Fruit fly (Drosophila melanogaster): ENCODE measurements around the gene CG8065.

Gene CG8065

DNA sequence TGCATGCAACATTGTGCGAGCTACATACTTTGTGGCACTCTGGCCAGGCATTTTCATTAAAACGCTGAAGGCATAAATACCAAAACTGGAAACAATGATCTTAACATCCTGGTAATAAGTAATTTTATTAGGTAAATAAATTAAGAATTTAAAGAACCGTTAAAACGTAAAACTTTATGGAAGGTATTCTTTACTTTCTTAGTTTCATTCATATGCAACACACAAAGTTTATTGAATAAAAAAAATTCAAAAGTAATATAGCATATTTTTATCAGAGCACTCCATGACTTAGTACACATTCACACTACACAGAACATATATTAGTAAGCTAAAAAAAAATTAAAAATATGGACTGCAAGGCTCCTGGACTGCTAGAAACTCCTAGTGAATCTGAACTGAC, at the start of gene CG8065:
Gene CG8065, plus strand, starts transcription at position 301 of the 400 bp plus-strand sequence.
- TF ChIP-seq Sin3A (optimal IDR thresholded peaks at IDR 0.05) (no peak), Myc (optimal IDR thresholded peaks at IDR 0.05) (no peak), ttk (optimal IDR thresholded peaks at IDR 0.05) (no peak), insv (optimal IDR thresholded peaks at IDR 0.05) (no peak), psq (optimal IDR thresholded peaks at IDR 0.05) (no peak), h (optimal IDR thresholded peaks at IDR 0.05) (no peak)

DNA sequence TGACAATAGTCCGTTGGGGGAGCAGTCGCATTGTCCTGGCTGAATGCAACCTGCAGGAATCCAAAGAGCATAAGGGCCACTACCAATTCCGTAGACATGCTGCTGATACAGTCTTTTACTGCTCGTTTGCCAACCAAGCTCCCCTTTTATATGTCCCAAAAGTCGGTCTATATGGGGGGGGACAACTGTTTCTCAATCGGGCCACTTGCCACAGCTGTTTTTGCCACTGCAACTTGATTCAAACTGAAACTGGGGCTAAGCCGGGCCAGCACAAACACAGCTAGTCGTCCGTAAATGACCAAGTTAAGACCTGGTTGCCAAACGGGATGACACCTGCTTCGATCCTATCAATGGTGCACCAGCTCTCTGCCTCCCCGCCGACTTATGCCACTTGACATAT, 48.5 kb upstream of the CG8065 start, which contains the start of gene CG6628:
Gene CG6628, minus strand, starts transcription at position 101 of the 400 bp plus-strand sequence.
- no peak for TF ChIP-seq psq (optimal IDR thresholded peaks at IDR 0.05)
- no peak for TF ChIP-seq h (optimal IDR thresholded peaks at IDR 0.05)
- no peak for TF ChIP-seq ttk (optimal IDR thresholded peaks at IDR 0.05)
- no peak for TF ChIP-seq insv (optimal IDR thresholded peaks at IDR 0.05)
- no peak for TF ChIP-seq Sin3A (optimal IDR thresholded peaks at IDR 0.05)
- TF ChIP-seq Myc (optimal IDR thresholded peaks at IDR 0.05), result no peak

DNA sequence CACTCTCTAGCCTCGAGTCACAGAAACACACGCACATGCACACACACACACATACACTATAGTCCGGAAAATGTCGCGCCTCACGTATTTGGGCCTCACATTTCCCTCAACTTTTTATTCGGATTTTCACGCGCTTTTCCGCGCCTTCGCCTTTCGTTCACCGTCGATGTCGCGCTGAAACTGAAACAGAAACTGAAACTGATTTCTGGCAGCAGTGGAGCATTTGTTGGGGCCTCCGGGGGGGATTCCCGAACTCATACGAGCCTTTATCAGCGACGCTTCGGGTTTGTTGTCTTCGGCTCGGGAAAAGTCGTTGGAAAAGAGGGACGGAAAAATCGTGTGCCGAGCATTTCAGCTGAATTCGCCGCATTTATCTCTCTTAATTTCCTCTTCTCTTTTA, 29.5 kb upstream of the CG8065 start, which contains the start of gene dpr10:
Gene dpr10, minus strand, starts transcription at position 185 of the 400 bp plus-strand sequence.
- TF ChIP-seq insv (optimal IDR thresholded peaks at IDR 0.05) (no peak), psq (optimal IDR thresholded peaks at IDR 0.05) (no peak), ttk (optimal IDR thresholded peaks at IDR 0.05) (no peak), Sin3A (optimal IDR thresholded peaks at IDR 0.05) (no peak), Myc (optimal IDR thresholded peaks at IDR 0.05) (no peak), h (optimal IDR thresholded peaks at IDR 0.05) (no peak)

DNA sequence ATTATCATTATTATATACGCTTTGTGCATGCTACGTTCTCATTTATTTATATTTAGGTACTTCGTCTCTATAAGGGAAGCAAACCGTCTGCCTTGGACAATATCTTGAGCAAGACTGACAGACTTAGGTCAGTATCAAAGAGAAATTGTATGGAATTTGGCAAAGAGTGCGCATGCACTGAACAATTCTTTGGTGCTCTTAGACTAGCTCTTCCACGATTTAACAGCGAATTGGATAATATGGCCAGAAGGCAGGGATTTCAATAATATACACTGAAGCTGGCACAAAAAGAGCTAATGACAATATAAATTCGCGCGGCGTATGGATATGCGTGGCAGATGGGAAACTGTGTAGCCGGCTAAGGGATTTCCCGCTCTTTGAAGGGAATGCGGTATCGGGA, 28.6 kb upstream of the CG8065 start:
- TF ChIP-seq Myc (optimal IDR thresholded peaks at IDR 0.05) (no peak), h (optimal IDR thresholded peaks at IDR 0.05) (no peak), Sin3A (optimal IDR thresholded peaks at IDR 0.05) (no peak), insv (optimal IDR thresholded peaks at IDR 0.05) (no peak), psq (optimal IDR thresholded peaks at IDR 0.05) (no peak), ttk (optimal IDR thresholded peaks at IDR 0.05) (no peak)

DNA sequence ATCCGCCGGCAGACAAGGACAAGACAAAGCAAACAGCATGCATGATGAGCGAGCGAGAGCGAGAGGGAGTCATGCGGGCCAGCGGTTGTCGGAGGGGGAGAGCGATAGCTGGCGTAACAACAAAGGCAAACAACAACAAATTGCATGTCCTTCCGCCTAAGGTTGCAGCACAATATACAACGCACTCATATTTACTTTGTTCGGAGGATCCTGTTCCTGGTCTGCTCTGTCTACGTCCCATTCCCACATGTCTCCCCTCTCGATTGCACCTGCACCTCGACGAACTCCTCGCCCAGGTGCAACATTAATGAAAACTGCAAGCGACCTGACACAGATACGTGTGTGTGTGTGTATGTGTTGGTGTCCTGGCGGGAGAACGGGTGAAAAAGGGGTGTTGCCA, 26.3 kb upstream of the CG8065 start:
- TF ChIP-seq Sin3A (optimal IDR thresholded peaks at IDR 0.05), result no peak
- TF ChIP-seq insv (optimal IDR thresholded peaks at IDR 0.05), result no peak
- TF ChIP-seq psq (optimal IDR thresholded peaks at IDR 0.05), result no peak
- no peak for TF ChIP-seq h (optimal IDR thresholded peaks at IDR 0.05)
- TF ChIP-seq ttk (optimal IDR thresholded peaks at IDR 0.05), result no peak
- no peak for TF ChIP-seq Myc (optimal IDR thresholded peaks at IDR 0.05)

DNA sequence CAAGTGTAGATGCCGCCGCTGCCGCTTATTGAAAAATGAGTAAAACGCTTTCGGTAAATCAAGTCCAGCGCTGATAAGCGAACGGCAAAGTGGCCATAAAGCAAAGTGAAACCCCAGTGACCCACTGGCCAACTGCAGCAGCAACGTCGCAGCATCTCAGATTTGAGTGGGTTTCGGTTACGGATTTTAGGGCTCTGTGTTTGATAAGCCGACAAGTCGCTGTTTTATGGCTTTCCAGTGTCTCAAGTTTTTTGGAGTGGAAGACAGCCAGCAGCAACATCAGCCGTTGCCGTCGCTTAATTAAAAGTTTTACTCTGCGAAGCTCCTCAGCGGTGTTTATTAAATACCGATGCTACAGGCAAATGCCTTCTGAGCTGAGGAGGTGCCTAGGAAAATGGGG, 18.1 kb upstream of the CG8065 start:
- no peak for TF ChIP-seq Sin3A (optimal IDR thresholded peaks at IDR 0.05)
- TF ChIP-seq Myc (optimal IDR thresholded peaks at IDR 0.05), result no peak
- no peak for TF ChIP-seq ttk (optimal IDR thresholded peaks at IDR 0.05)
- no peak for TF ChIP-seq psq (optimal IDR thresholded peaks at IDR 0.05)
- TF ChIP-seq h (optimal IDR thresholded peaks at IDR 0.05), result no peak
- TF ChIP-seq insv (optimal IDR thresholded peaks at IDR 0.05), result no peak

DNA sequence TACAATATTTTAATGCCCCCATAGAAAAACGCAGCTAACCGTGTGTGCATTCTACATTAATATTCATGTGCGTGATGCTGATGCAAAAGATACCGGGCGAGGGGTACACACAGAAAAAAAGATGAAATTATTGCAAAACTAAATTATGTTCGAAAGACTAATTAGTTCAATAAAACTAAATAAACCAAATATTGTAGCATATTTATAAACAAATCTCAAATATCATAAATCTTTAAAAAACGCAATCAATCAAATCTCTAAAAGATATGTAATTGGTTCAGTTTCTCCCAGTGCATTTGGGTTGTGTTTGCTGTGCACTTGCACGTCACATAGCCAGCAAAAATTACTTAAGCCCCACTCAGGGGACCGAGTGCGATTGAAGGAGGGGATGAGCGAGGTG, 16.9 kb upstream of the CG8065 start:
- TF ChIP-seq ttk (optimal IDR thresholded peaks at IDR 0.05), result no peak
- TF ChIP-seq psq (optimal IDR thresholded peaks at IDR 0.05), result no peak
- no peak for TF ChIP-seq insv (optimal IDR thresholded peaks at IDR 0.05)
- no peak for TF ChIP-seq Sin3A (optimal IDR thresholded peaks at IDR 0.05)
- TF ChIP-seq h (optimal IDR thresholded peaks at IDR 0.05), result no peak
- no peak for TF ChIP-seq Myc (optimal IDR thresholded peaks at IDR 0.05)

DNA sequence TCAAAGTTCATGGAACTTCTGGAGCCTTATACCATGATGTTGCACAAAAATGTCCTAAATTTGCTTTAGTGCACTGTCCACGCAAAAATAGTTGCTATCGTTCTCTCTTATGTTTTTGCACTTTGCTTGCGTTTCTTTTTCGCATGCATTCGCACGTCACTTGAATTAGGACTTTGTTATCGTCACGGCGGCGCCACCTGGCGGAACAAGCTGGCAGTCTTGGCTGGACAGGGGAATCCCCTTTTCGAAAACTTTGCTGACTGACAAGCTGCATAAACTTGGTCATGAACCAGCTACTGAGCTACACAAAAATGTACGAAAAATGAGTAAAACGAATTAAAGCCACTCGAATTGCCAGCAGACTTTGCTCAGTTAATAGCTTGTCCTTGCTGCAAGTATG, 15.8 kb upstream of the CG8065 start:
- TF ChIP-seq ttk (optimal IDR thresholded peaks at IDR 0.05), result no peak
- TF ChIP-seq h (optimal IDR thresholded peaks at IDR 0.05), result no peak
- no peak for TF ChIP-seq Sin3A (optimal IDR thresholded peaks at IDR 0.05)
- no peak for TF ChIP-seq insv (optimal IDR thresholded peaks at IDR 0.05)
- TF ChIP-seq psq (optimal IDR thresholded peaks at IDR 0.05), result no peak
- no peak for TF ChIP-seq Myc (optimal IDR thresholded peaks at IDR 0.05)

DNA sequence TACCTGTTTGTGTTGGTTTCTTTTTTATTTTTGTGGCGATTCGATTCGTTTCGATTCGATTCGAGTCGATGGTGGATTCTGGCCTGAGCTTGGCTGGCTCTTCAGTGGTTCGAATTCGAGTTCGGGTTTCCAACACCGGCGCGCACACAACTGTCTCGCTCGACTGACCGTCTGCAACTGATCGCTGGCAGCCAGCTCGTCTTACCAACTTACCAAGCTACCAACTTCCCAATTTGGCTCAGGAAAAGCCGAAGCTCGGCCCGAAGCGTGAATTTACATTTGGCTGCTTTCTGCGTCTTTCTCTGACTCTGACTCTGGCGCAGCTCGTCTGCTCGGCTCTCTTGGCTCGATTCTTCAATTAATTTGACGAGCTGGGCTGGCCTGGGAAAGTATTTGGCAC, 13.8 kb upstream of the CG8065 start, which contains the start of gene ect:
Gene ect, minus strand, starts transcription at position 183 of the 400 bp plus-strand sequence.
- no peak for TF ChIP-seq Sin3A (optimal IDR thresholded peaks at IDR 0.05)
- TF ChIP-seq Myc (optimal IDR thresholded peaks at IDR 0.05), result no peak
- TF ChIP-seq ttk (optimal IDR thresholded peaks at IDR 0.05), result no peak
- no peak for TF ChIP-seq h (optimal IDR thresholded peaks at IDR 0.05)
- no peak for TF ChIP-seq insv (optimal IDR thresholded peaks at IDR 0.05)
- no peak for TF ChIP-seq psq (optimal IDR thresholded peaks at IDR 0.05)

DNA sequence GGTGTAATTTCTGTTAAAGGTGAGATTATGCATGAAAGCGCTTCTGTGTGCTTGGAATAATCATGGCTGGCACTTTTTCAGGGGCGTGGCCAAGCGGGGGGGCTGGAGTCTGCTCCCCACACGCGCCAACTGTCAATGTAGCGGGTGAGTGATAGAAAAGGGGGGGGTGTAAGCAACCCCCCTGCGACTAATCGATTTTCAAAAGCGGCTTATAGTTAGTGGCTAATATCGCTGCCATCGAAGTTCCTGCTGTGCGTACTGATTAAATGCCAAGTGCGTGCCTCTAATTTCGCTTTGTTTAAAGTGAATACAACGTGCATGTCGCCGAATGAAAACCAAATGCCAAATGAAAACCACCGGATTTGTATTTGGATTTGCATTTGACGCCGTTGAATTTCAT, 10.8 kb upstream of the CG8065 start:
- no peak for TF ChIP-seq psq (optimal IDR thresholded peaks at IDR 0.05)
- no peak for TF ChIP-seq ttk (optimal IDR thresholded peaks at IDR 0.05)
- no peak for TF ChIP-seq Myc (optimal IDR thresholded peaks at IDR 0.05)
- no peak for TF ChIP-seq insv (optimal IDR thresholded peaks at IDR 0.05)
- no peak for TF ChIP-seq Sin3A (optimal IDR thresholded peaks at IDR 0.05)
- TF ChIP-seq h (optimal IDR thresholded peaks at IDR 0.05), result no peak

DNA sequence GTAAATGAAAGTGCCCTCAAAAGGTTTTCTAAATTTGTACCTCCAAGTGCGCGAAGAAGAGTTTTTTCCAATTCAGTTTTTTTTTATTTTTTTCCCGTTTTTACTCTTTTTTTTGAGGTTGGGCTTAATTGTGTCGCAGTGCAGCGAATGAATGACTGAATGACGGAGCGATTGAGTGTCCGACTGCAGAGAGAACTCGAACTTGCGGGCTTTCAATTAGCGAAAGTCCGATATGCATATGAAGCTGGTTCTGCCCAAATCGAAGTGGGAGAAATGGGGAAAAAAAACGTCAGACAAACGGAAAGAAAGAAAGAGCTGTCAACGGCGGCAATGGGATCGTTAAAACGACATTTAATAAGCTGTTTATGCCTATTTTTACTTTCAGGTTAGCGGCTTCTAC, 9.6 kb upstream of the CG8065 start:
- no peak for TF ChIP-seq insv (optimal IDR thresholded peaks at IDR 0.05)
- TF ChIP-seq psq (optimal IDR thresholded peaks at IDR 0.05), result no peak
- TF ChIP-seq Sin3A (optimal IDR thresholded peaks at IDR 0.05), result no peak
- TF ChIP-seq Myc (optimal IDR thresholded peaks at IDR 0.05), result no peak
- TF ChIP-seq h (optimal IDR thresholded peaks at IDR 0.05), result no peak
- no peak for TF ChIP-seq ttk (optimal IDR thresholded peaks at IDR 0.05)

DNA sequence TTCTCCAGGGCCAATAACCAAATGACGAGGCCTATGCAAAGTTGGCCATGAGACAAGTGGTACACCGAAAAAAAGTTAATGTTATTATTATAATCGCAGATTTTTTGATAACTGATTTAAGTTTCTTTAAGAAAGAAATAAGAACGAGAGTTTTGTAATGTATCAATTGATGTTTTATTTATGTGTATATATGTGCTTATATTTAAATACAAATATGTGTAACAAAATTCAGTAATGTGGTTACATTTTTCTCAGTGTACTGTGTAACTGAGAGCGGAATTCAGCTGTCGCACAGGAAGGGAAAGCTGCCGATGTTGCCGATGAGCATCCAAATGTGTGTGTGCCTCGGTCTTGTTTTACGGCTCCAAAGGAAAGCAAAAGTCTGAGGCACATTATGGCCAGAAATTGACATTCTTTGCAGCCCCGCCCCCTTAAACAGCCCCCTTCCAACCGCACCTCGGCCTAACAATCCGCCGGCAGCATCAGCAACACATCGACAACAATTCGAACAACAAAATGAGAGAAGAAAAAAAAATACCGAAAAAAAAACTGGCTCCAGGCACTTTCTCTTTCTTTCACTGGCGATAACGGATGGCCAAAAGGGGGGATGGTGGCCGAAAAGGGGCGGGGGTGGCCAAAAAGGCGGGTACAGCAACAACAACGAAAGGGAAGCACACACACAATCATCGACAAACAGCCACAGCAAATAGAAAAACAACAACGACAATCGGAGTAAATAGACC, 9.1 kb upstream of the CG8065 start:
- TF ChIP-seq psq (optimal IDR thresholded peaks at IDR 0.05) (no peak), Myc (optimal IDR thresholded peaks at IDR 0.05) (no peak), insv (optimal IDR thresholded peaks at IDR 0.05) (no peak), Sin3A (optimal IDR thresholded peaks at IDR 0.05) (no peak)

DNA sequence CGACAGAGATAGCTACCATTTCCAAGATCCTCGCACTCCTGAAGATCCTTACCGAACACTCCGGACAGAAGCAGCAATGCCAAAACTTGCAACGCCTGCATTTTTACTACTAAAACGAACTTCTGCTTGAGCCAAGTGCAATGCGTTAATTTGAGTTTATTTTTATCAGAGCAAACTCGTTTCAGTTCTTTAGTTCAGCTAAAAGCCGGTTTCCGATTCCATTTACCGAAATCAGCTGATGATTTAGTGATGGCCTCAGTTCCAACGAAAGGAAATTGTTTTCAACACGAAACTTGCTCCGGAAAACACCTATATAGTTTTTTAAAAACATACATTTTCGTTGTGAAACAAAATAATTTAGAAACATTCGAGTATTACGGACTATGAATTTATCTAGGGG, 4.6 kb downstream of the CG8065 start, which contains the start of gene CG32055:
Gene CG32055, minus strand, starts transcription at position 101 of the 400 bp plus-strand sequence.
- no peak for TF ChIP-seq Myc (optimal IDR thresholded peaks at IDR 0.05)

All from Kc167 (cell line).